Worm (Caenorhabditis elegans): Measurements from ENCODE around the gene nca-2.
A peak's percentile ranks its signal among the peaks of the same experiment; 100 is the strongest.

The nca-2 gene

ce11 chrIII:4986790-4987259 is 21.5 kb downstream of the nca-2 start, which contains the start of the genes C27F2.10 and wdr-60:
Gene C27F2.10 (minus strand): TSS chrIII:4986898.
Gene wdr-60 (plus strand): TSS chrIII:4987209.
- TF ChIP-seq sma-9 (GFP tag; optimal IDR thresholded peaks at IDR 0.05), result peak; percentile 12
- no peak for TF ChIP-seq sma-9 (tag; optimal IDR thresholded peaks at IDR 0.05)
- no peak for TF ChIP-seq snpc-4 (tag; optimal IDR thresholded peaks at IDR 0.05)
- TF ChIP-seq nhr-237 (tag; optimal IDR thresholded peaks at IDR 0.05), result no peak
- TF ChIP-seq gmeb-1 (tag; optimal IDR thresholded peaks at IDR 0.05), result peak; percentile 80
- no peak for TF ChIP-seq nhr-21 (tag; optimal IDR thresholded peaks at IDR 0.05)
- TF ChIP-seq lsy-2 (tag; optimal IDR thresholded peaks at IDR 0.05), result peak in 1 of 2 experiments; percentile 55

ce11 chrIII:4987666-4988065 is 22.3 kb downstream of the nca-2 start:
- TF ChIP-seq peb-1 (tag; optimal IDR thresholded peaks at IDR 0.05) (no peak), ceh-16 (tag; optimal IDR thresholded peaks at IDR 0.05) (no peak), lsy-2 (tag; optimal IDR thresholded peaks at IDR 0.05) (no peak), mab-5 (tag; optimal IDR thresholded peaks at IDR 0.05) (no peak), aly-2 (tag; optimal IDR thresholded peaks at IDR 0.05) (no peak), Y55F3AM.14 (GFP tag; optimal IDR thresholded peaks at IDR 0.05) (no peak), sem-4 (tag; optimal IDR thresholded peaks at IDR 0.05) (no peak), ama-1 (optimal IDR thresholded peaks at IDR 0.05) (no peak), C34F6.9 (tag; optimal IDR thresholded peaks at IDR 0.05) (no peak), crh-2 (tag; optimal IDR thresholded peaks at IDR 0.05) (no peak), sma-9 (GFP tag; optimal IDR thresholded peaks at IDR 0.05) (no peak), sma-9 (tag; optimal IDR thresholded peaks at IDR 0.05) (no peak), lin-13 (GFP tag; optimal IDR thresholded peaks at IDR 0.05) (no peak), elt-3 (tag; optimal IDR thresholded peaks at IDR 0.05) (no peak), nhr-6 (tag; optimal IDR thresholded peaks at IDR 0.05) (no peak), nhr-237 (tag; optimal IDR thresholded peaks at IDR 0.05) (no peak), gmeb-1 (tag; optimal IDR thresholded peaks at IDR 0.05) (no peak)

- TF ChIP-seq lsy-2 (tag; optimal IDR thresholded peaks at IDR 0.05) (no peak), nhr-237 (tag; optimal IDR thresholded peaks at IDR 0.05) (no peak), Y55F3AM.14 (GFP tag; optimal IDR thresholded peaks at IDR 0.05) (no peak), elt-3 (tag; optimal IDR thresholded peaks at IDR 0.05) (no peak), sem-4 (tag; optimal IDR thresholded peaks at IDR 0.05) (no peak), sma-3 (GFP tag; optimal IDR thresholded peaks at IDR 0.05) (peak; percentile 43), ztf-4 (tag; optimal IDR thresholded peaks at IDR 0.05) (no peak), nhr-11 (tag; optimal IDR thresholded peaks at IDR 0.05) (no peak), fos-1 (tag; optimal IDR thresholded peaks at IDR 0.05) (peak; percentile 34), mbf-1 (tag; optimal IDR thresholded peaks at IDR 0.05) (no peak), nhr-77 (tag; optimal IDR thresholded peaks at IDR 0.05) (no peak), blmp-1 (tag; optimal IDR thresholded peaks at IDR 0.05; ENCODE audit: insufficient read depth) (peak; percentile 20), gmeb-1 (tag; optimal IDR thresholded peaks at IDR 0.05) (no peak), unc-39 (tag; optimal IDR thresholded peaks at IDR 0.05) (no peak), ztf-11 (tag; optimal IDR thresholded peaks at IDR 0.05) (no peak), ztf-1 (GFP tag; conservative IDR thresholded peaks at IDR 0.05) (no peak), nhr-21 (tag; optimal IDR thresholded peaks at IDR 0.05) (peak; percentile 32), elt-1 (tag; optimal IDR thresholded peaks at IDR 0.05) (no peak), lin-13 (GFP tag; optimal IDR thresholded peaks at IDR 0.05) (no peak), crh-2 (tag; optimal IDR thresholded peaks at IDR 0.05) (peak; percentile 45), nhr-129 (tag; optimal IDR thresholded peaks at IDR 0.05) (peak; percentile 27), nhr-25 (tag; optimal IDR thresholded peaks at IDR 0.05) (peak; percentile 66), egl-27 (tag; optimal IDR thresholded peaks at IDR 0.05) (no peak), ceh-16 (tag; optimal IDR thresholded peaks at IDR 0.05) (no peak), lin-11 (tag; optimal IDR thresholded peaks at IDR 0.05) (no peak), ZK546.5 (tag; optimal IDR thresholded peaks at IDR 0.05) (no peak)
Measured at ce11 chrIII:4998111-4998859, 32.9 kb downstream of the nca-2 start, which contains the start of gene tmem-131. Gene tmem-131 (minus strand): TSS chrIII:4998161.

ce11 chrIII:4998956-4999425 is 33.6 kb downstream of the nca-2 start, which contains the start of gene smcr-8:
Gene smcr-8 (plus strand): TSS chrIII:4999375.
- TF ChIP-seq lsy-2 (tag; optimal IDR thresholded peaks at IDR 0.05), result peak in 1 of 2 experiments; percentile 11
- TF ChIP-seq gmeb-1 (tag; optimal IDR thresholded peaks at IDR 0.05), result no peak

All from whole organism, L2 larva.